Fruit fly (Drosophila melanogaster) whole organism, prepupa: ENCODE results near the gene Alp1.
A peak's percentile ranks its signal among the peaks of the same experiment; 100 is the strongest.

ENCODE experiments used
- Blimp-1 ChIP-seq: fragments of 200-800 bp; sonication (Bioruptor generic); optimal IDR thresholded peaks from 3 replicates; lab custom pipeline; 2017; ENCODE audit warnings: missing biosample characterization, missing genetic modification characterization, mild to moderate bottlenecking, moderate library complexity, missing genetic modification reagents
- CG10631 ChIP-seq: fragments of 200-800 bp; sonication (Bioruptor generic); optimal IDR thresholded peaks from 2 replicates; lab custom pipeline; 2016; ENCODE audit warnings: missing biosample characterization, missing genetic modification characterization
- CG10669 ChIP-seq: fragments of 200-800 bp; sonication (Bioruptor generic); optimal IDR thresholded peaks from 3 replicates; lab custom pipeline; 2018; ENCODE audit warnings: missing biosample characterization, mild to moderate bottlenecking, missing genetic modification characterization, moderate library complexity
- CG11294 ChIP-seq: fragments of 200-800 bp; sonication (Bioruptor generic); IDR thresholded peaks from 2 replicates; pipeline ENCODE4 v1.3.6; 2022; ENCODE audit warnings: missing biosample characterization, missing genetic modification characterization
- CG11902 ChIP-seq: fragments of 200-800 bp; sonication (Bioruptor generic); optimal IDR thresholded peaks from 3 replicates; lab custom pipeline; 2016; ENCODE audit warnings: missing biosample characterization, missing genetic modification characterization
- CG15336 ChIP-seq: fragments of 200-800 bp; sonication (Bioruptor generic); IDR thresholded peaks from 2 replicates; pipeline ENCODE4 v1.3.6; 2022; ENCODE audit warnings: missing biosample characterization, missing genetic modification characterization
- CG16779 ChIP-seq: fragments of 200-800 bp; sonication (Bioruptor generic); optimal IDR thresholded peaks from 3 replicates; lab custom pipeline; 2017; ENCODE audit warnings: missing biosample characterization, mild to moderate bottlenecking, missing genetic modification characterization
- CG31627 ChIP-seq: fragments of 200-800 bp; sonication (Bioruptor generic); optimal IDR thresholded peaks from 3 replicates; lab custom pipeline; 2016; ENCODE audit warnings: missing biosample characterization, missing genetic modification characterization
- CG34406 ChIP-seq: fragments of 200-800 bp; sonication (Bioruptor generic); optimal IDR thresholded peaks from 3 replicates; lab custom pipeline; 2016; ENCODE audit warnings: missing biosample characterization, missing genetic modification characterization
- CG4318 ChIP-seq: fragments of 200-800 bp; sonication (Bioruptor generic); optimal IDR thresholded peaks from 3 replicates; lab custom pipeline; 2017; ENCODE audit warnings: missing biosample characterization, mild to moderate bottlenecking, missing genetic modification characterization
- CG6163 ChIP-seq: fragments of 200-800 bp; sonication (Bioruptor generic); IDR thresholded peaks from 3 replicates; pipeline ENCODE4 v1.3.6; 2022; ENCODE audit warnings: missing biosample characterization, missing genetic modification characterization
- CG6792 ChIP-seq: fragments of 200-800 bp; sonication (Bioruptor generic); optimal IDR thresholded peaks from 3 replicates; lab custom pipeline; 2016; ENCODE audit warnings: missing biosample characterization, missing genetic modification characterization
- CG6808 ChIP-seq: fragments of 200-800 bp; sonication (Bioruptor generic); optimal IDR thresholded peaks from 3 replicates; lab custom pipeline; 2017; ENCODE audit warnings: missing biosample characterization, missing genetic modification characterization, mild to moderate bottlenecking, moderate library complexity, missing genetic modification reagents
- CG6854 ChIP-seq: fragments of 200-800 bp; sonication (Bioruptor generic); optimal IDR thresholded peaks from 2 replicates; lab custom pipeline; 2017; ENCODE audit warnings: missing biosample characterization, mild to moderate bottlenecking, missing genetic modification characterization
- CG7368 ChIP-seq: fragments of 200-800 bp; sonication (Bioruptor generic); optimal IDR thresholded peaks from 3 replicates; lab custom pipeline; 2016; ENCODE audit warnings: missing biosample characterization, missing genetic modification characterization
- CG8119 ChIP-seq: fragments of 200-800 bp; sonication (Bioruptor generic); IDR thresholded peaks from 3 replicates; pipeline ENCODE4 v1.3.6; 2022; ENCODE audit warnings: missing biosample characterization, missing genetic modification characterization
- CG8632 ChIP-seq: fragments of 200-800 bp; sonication (Bioruptor generic); optimal IDR thresholded peaks from 3 replicates; lab custom pipeline; 2016; ENCODE audit warnings: missing biosample characterization, missing genetic modification characterization
- CG9139 ChIP-seq: fragments of 200-800 bp; sonication (Bioruptor generic); optimal IDR thresholded peaks from 3 replicates; lab custom pipeline; 2017; ENCODE audit warnings: missing biosample characterization, mild to moderate bottlenecking, missing genetic modification characterization
- Ets96B ChIP-seq: fragments of 200-800 bp; optimal IDR thresholded peaks from 2 replicates; lab custom pipeline; 2019; ENCODE audit warnings: missing biosample characterization, mild to moderate bottlenecking, missing genetic modification characterization, moderate library complexity
- Hr4 ChIP-seq: fragments of 200-800 bp; sonication (Bioruptor generic); optimal IDR thresholded peaks from 3 replicates; lab custom pipeline; 2016; ENCODE audit warnings: missing biosample characterization, missing genetic modification characterization
- Met ChIP-seq: fragments of 200-800 bp; sonication (Bioruptor generic); optimal IDR thresholded peaks from 3 replicates; lab custom pipeline; 2016; ENCODE audit warnings: missing biosample characterization, missing genetic modification characterization
- OdsH ChIP-seq: fragments of 200-800 bp; sonication (Bioruptor generic); optimal IDR thresholded peaks from 3 replicates; lab custom pipeline; 2016; ENCODE audit warnings: missing biosample characterization, missing genetic modification characterization
- Sox14 ChIP-seq: fragments of 200-800 bp; sonication (Bioruptor generic); optimal IDR thresholded peaks from 3 replicates; lab custom pipeline; 2016; ENCODE audit warnings: missing biosample characterization, missing genetic modification characterization
- Sox15 ChIP-seq: fragments of 200-800 bp; sonication (Bioruptor generic); optimal IDR thresholded peaks from 3 replicates; lab custom pipeline; 2016; ENCODE audit warnings: missing biosample characterization, missing genetic modification characterization
- acj6 ChIP-seq: fragments of 200-800 bp; sonication (Bioruptor generic); optimal IDR thresholded peaks from 3 replicates; lab custom pipeline; 2016; ENCODE audit warnings: missing biosample characterization, missing genetic modification characterization
- cyc ChIP-seq: fragments of 200-800 bp; sonication (Bioruptor generic); optimal IDR thresholded peaks from 3 replicates; lab custom pipeline; 2016; ENCODE audit warnings: missing biosample characterization, missing genetic modification characterization
- dac ChIP-seq: fragments of 200-800 bp; sonication (Bioruptor generic); optimal IDR thresholded peaks from 2 replicates; lab custom pipeline; 2017; ENCODE audit warnings: missing biosample characterization, mild to moderate bottlenecking, missing genetic modification characterization
- dsx ChIP-seq: fragments of 200-800 bp; optimal IDR thresholded peaks from 3 replicates; lab custom pipeline; 2019; ENCODE audit warnings: missing biosample characterization, mild to moderate bottlenecking, missing genetic modification characterization, moderate library complexity; ENCODE audit not compliant: poor library complexity, severe bottlenecking
- esn ChIP-seq: fragments of 200-800 bp; sonication (Bioruptor generic); optimal IDR thresholded peaks from 2 replicates; lab custom pipeline; 2016; ENCODE audit warnings: missing biosample characterization, mild to moderate bottlenecking, missing genetic modification characterization, moderate library complexity
- fd59A ChIP-seq: fragments of 200-800 bp; sonication (Bioruptor generic); optimal IDR thresholded peaks from 2 replicates; lab custom pipeline; 2017; ENCODE audit warnings: missing biosample characterization, mild to moderate bottlenecking, missing genetic modification characterization, missing genetic modification reagents
- fd85E ChIP-seq: fragments of 200-800 bp; sonication (Bioruptor generic); optimal IDR thresholded peaks from 3 replicates; lab custom pipeline; 2016; ENCODE audit warnings: missing biosample characterization, missing genetic modification characterization
- fkh ChIP-seq: fragments of 200-800 bp; sonication (Bioruptor generic); optimal IDR thresholded peaks from 3 replicates; lab custom pipeline; 2017; ENCODE audit warnings: missing biosample characterization, mild to moderate bottlenecking, missing genetic modification characterization, moderate library complexity
- lz ChIP-seq: fragments of 200-800 bp; sonication (Bioruptor generic); optimal IDR thresholded peaks from 3 replicates; lab custom pipeline; 2016; ENCODE audit warnings: missing biosample characterization, missing genetic modification characterization
- net ChIP-seq: fragments of 200-800 bp; sonication (Bioruptor generic); optimal IDR thresholded peaks from 3 replicates; lab custom pipeline; 2016; ENCODE audit warnings: missing biosample characterization, missing genetic modification characterization
- pdm3 ChIP-seq: fragments of 200-800 bp; sonication (Bioruptor generic); optimal IDR thresholded peaks from 3 replicates; lab custom pipeline; 2016; ENCODE audit warnings: missing biosample characterization, missing genetic modification characterization
- topi ChIP-seq: fragments of 200-800 bp; sonication (Bioruptor generic); optimal IDR thresholded peaks from 3 replicates; lab custom pipeline; 2016; ENCODE audit warnings: missing biosample characterization, missing genetic modification characterization
- vri ChIP-seq: fragments of 200-800 bp; sonication (Bioruptor generic); optimal IDR thresholded peaks from 3 replicates; lab custom pipeline; 2016; ENCODE audit warnings: missing biosample characterization, mild to moderate bottlenecking, missing genetic modification characterization

Alp1 gene

DNA sequence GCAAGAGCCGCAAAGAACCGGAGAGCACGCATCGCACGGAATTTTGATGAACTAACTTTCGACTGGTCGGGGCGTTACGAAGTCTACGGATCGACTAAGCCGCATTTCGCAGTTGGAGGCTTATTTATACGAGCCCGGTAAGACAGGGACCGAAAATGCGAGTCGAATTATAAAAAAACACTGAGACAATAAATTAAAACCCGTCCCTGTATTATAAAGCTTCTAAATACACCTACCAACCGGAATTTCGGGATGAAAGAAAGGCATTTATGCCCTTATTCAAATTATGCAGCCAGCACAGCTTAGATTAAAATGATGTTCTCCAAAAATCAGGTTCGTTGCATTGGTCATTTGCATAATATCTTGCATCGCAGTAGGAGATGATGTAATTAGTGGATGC, at the start of gene Alp1:
Gene Alp1 (minus strand): TSS at position 101 of the 400 bp plus-strand sequence.
- TF ChIP-seq Ets96B (tag; lab: Kevin White, UChicago) (no peak), CG10669 (GFP tag; lab: Kevin White, UChicago) (no peak), OdsH (no peak), CG9139 (GFP tag; lab: Kevin White, UChicago) (no peak), acj6 (GFP tag; lab: Kevin White, UChicago) (no peak), CG4318 (no peak), Hr4 (GFP tag; lab: Kevin White, UChicago) (no peak), CG34406 (GFP tag; lab: Kevin White, UChicago) (no peak), esn (GFP tag; lab: Kevin White, UChicago) (no peak)

DNA sequence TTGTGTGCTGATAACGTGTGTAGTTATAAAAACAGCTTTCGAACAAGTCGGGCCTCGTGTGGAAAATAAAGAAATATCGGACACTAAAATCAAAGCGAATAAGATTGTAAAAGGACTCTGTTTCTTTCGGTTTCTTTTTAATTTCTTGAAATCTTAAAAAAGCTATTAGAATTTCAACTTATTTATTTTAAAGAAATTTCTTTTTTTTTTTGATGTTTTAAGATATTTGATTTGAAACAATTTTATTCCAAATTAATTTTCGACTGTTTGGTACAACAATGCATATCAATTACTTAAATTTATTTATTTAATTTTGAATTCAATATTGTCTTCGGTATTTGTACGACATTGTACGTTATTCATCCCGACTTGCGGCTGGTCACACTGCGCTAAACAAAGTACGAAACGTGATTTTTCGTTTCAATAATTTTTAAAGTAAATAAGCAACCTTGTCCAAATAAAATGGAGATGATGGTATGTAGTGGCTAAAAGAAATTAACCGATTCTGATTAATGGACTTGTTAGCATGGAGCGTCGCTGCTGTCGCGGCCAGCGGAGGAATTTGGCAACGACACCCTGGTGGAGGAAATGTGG, 48.2 kb upstream of the Alp1 start, which contains the start of the genes CG7202 and CG7519:
Gene CG7202 (minus strand): TSS at position 51 of the 594 bp plus-strand sequence.
Gene CG7519 (plus strand): TSS at position 361 of the 594 bp plus-strand sequence.
- TF ChIP-seq CG8119 (GFP tag; lab: Robert Waterston, UW) (no peak), dsx (peak; percentile 90), Ets96B (tag; lab: Kevin White, UChicago) (no peak), lz (GFP tag; lab: Kevin White, UChicago) (no peak), fkh (GFP tag; lab: Kevin White, UChicago) (peak; percentile 77), CG10631 (GFP tag; lab: Kevin White, UChicago) (no peak)

DNA sequence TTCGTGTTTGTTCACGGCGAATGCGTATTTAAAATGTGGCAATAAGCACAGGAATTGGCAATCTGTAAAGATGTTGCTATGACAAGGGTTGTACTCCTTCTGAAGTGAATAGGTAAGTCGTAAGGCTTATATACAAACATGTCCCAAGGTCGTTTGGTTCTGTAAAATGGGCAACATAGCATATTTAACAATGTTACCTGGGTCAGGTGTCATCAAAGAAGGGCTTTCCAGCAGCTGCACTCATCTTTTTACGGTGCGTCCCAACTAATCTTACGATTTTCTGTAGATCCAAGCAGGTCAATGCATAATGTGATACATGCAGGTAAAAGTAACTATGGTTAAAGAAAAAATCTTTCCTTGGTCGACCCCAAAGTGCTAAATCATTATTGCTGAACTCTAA, 45.9 kb upstream of the Alp1 start, which contains the start of gene Neu2:
Gene Neu2 (minus strand): TSS at position 101 of the 400 bp plus-strand sequence.
- TF ChIP-seq CG6792 (GFP tag; lab: Kevin White, UChicago) (no peak), dac (GFP tag; lab: Kevin White, UChicago) (no peak), fd59A (GFP tag; lab: Kevin White, UChicago) (no peak), Blimp-1 (no peak), CG4318 (no peak), dsx (no peak), topi (GFP tag; lab: Kevin White, UChicago) (no peak), CG7368 (GFP tag; lab: Kevin White, UChicago) (no peak)
- TF ChIP-seq, all 60 proteins: peak for 0

DNA sequence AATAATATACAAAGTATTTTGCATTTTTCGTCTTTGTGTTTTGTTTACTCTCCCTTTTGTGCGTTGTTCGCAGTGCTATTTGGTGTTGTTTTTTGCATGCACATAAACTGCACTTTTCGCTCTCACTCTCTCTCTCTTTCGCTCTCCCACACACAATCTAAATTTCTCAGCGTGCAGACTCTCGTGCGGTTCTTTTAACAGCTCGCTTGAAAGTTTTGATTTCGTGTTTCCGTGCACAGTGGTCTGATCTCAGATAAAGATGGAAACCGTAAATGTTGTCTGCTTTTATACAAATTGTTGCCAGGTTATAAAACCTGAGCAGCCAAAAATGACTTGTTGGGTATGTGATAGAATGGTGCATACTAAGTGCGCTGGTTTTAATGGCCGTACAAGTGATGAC, 40.8 kb upstream of the Alp1 start:
- TF ChIP-seq dsx (peak; percentile 40), CG6163 (GFP tag; lab: Robert Waterston, UW) (peak; percentile 57; the same call in 2 of the 3 replicates), CG15336 (GFP tag; lab: Robert Waterston, UW) (peak; percentile 55; the same call in 1 of the 2 replicates), CG8119 (GFP tag; lab: Robert Waterston, UW) (peak; percentile 55)

DNA sequence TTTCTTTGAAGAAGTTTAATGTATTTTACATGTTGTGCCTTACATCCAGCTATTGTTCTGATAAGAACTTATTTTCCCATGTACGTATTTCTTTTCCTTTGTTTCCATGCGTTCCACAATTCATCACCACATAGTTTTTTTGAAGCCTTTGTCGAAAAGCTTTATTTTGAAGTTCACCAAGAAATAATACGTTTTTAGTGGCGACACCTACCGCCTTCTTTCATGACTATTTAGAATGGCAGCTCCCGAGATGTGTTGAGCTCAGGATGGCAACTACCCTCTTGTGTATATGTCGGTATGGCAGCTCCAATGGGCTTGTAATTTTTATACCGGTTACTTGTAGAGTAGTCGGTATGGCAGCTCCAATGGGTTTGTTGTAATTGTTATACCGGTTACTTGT, 39.2 kb upstream of the Alp1 start:
- no peak for TF ChIP-seq net (GFP tag; lab: Kevin White, UChicago)
- TF ChIP-seq CG31627: peak; percentile 2
- TF ChIP-seq fd85E (GFP tag; lab: Kevin White, UChicago): no peak
- TF ChIP-seq CG34406 (GFP tag; lab: Kevin White, UChicago): no peak
- TF ChIP-seq dsx: peak; percentile 2
- no peak for TF ChIP-seq Met (GFP tag; lab: Kevin White, UChicago)
- TF ChIP-seq Sox14: peak; percentile 56
- TF ChIP-seq lz (GFP tag; lab: Kevin White, UChicago): no peak
- no peak for TF ChIP-seq CG8632
- TF ChIP-seq cyc (GFP tag; lab: Kevin White, UChicago): no peak

DNA sequence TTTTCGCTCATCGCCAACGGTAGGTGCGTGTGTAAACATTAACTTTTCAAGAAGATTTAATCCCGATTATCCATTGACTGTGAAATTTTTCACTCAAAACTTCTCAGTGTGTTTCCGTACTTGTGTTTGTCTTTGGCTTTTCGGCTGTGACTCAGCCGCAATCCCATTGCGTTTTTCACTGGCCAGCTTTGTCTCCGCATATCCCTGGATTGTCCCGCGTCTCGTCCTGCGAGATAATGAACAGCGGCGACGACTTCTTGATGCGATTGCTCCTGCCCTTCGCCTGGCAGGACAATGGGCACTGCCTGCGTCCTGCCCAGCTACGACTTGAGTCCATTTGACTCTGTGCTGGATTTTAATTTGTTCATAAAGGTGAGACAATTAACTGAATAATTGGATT, 37.5 kb upstream of the Alp1 start:
- TF ChIP-seq lz (GFP tag; lab: Kevin White, UChicago): no peak
- TF ChIP-seq CG6808 (GFP tag; lab: Kevin White, UChicago): no peak
- TF ChIP-seq Sox15: no peak
- TF ChIP-seq topi (GFP tag; lab: Kevin White, UChicago): no peak
- no peak for TF ChIP-seq acj6 (GFP tag; lab: Kevin White, UChicago)
- no peak for TF ChIP-seq CG16779 (tag; lab: Kevin White, UChicago)
- no peak for TF ChIP-seq CG11902 (GFP tag; lab: Kevin White, UChicago)
- no peak for TF ChIP-seq vri (GFP tag; lab: Kevin White, UChicago)
- TF ChIP-seq pdm3 (GFP tag; lab: Kevin White, UChicago): no peak
- TF ChIP-seq CG6854 (GFP tag; lab: Kevin White, UChicago): no peak
- no peak for TF ChIP-seq CG11294 (GFP tag; lab: Robert Waterston, UW)
